Fruit fly (Drosophila melanogaster) S2 (cell line): ENCODE measurements around the gene CG7248.
A peak's percentile ranks its signal among the peaks of the same experiment; 100 is the strongest.

Experiments used
- CG8478 ChIP-seq: fragments of >200 bp; optimal IDR thresholded peaks from 2 replicates; lab custom pipeline; 2018
- CTCF ChIP-seq, 2 experiments: fragments of >200 bp; optimal IDR thresholded peaks; 2 replicates each; lab custom pipeline; 2018

Gene CG7248

dm6 chr3L:11966104-11966503, 12.2 kb downstream of the CG7248 start, which contains the start of gene prc:
Gene prc (minus strand): TSS chr3L:11966131.
- TF ChIP-seq CTCF (optimal IDR thresholded peaks at IDR 0.05; lab: Kevin White, UChicago): no peak
- TF ChIP-seq CG8478: no peak

DNA sequence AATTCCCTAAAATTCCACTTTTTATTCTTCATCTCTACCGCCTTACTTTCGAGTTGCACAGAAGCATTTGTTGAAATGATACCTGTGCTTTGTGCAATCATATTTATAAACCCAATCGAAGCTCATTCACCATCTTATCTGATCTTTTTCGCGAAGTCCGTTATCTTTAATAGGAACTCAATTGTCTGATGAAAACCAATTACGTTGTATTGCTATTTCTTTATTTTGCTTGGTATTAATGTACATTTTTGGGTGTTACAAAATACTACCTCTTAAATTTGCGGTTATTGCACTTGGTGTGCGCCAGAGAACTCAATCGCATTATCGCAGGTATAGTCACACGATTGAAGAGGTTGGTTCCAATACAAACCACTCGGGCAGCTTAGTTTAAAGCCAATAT, 19.0 kb downstream of the CG7248 start, which contains the start of gene Muc68E:
Gene Muc68E, minus strand, starts transcription at position 101 of the 400 bp plus-strand sequence.
- TF ChIP-seq CTCF (optimal IDR thresholded peaks at IDR 0.05; lab: Kevin White, UChicago) (no peak), CG8478 (no peak)

DNA sequence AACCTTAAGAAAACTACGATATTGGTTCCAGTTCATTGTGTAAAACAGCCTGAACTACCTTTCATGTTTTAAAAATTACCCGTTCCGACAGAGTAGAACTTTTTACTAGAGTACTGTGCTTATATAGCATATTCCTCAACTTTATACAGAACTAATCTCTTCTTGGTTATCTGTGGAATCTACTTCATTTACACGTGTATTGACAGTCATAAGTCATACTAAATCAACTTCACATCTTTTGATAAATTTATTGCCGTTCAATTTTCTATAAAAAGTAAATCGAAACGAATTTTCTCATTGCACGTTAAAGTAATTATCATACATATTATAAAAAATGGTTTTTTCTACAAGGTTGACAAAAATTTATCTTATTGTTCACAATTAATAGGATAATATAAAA, 19.8 kb downstream of the CG7248 start, which contains the start of gene CG42397:
Gene CG42397, minus strand, starts transcription at position 101 of the 400 bp plus-strand sequence.
- TF ChIP-seq CTCF (optimal IDR thresholded peaks at IDR 0.05; lab: Kevin White, UChicago): no peak
- TF ChIP-seq CG8478: no peak

DNA sequence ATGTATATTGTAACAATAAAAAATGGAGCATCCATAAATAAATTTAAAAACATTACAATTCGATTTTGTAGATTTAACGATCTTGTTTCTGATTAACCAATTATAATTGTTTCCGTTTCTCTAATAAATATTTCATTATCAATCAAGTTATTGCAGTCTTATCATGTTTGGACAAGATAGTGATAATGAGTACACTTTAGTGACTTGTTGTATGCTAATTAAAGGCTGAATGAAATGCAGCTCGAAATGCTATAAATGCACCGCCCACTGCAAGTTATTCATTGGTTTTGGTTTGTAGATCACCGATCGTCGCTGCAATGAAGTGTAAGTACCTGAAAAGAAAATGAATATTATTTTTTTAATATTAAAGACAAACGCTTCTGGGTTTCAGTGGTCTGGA, 20.7 kb downstream of the CG7248 start, which contains the start of gene CG14125:
Gene CG14125, plus strand, starts transcription at position 301 of the 400 bp plus-strand sequence.
- TF ChIP-seq CTCF (optimal IDR thresholded peaks at IDR 0.05; lab: Kevin White, UChicago) (no peak), CG8478 (no peak)

DNA sequence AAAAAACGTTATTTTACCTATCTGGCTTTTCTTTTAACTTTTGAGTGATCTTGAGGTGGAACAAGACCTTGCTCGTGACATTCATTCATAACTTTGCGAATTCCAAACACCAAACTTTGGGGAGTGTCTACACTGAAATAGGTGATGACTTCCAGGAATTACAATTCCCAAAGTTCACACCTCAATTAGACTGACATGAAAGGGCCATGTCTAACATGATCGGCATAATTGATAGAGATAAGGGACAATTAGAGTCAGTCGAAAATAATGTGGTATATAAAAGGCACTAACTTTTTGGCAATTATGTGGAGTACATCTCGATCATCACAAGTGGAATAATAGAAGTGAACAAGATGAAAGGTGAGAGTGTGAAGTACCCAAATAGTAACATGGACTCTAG, 21.9 kb downstream of the CG7248 start, which contains the start of gene CG43896:
Gene CG43896, plus strand, starts transcription at position 301 of the 400 bp plus-strand sequence.
- TF ChIP-seq CTCF (optimal IDR thresholded peaks at IDR 0.05; lab: Kevin White, UChicago) (no peak), CG8478 (no peak)

DNA sequence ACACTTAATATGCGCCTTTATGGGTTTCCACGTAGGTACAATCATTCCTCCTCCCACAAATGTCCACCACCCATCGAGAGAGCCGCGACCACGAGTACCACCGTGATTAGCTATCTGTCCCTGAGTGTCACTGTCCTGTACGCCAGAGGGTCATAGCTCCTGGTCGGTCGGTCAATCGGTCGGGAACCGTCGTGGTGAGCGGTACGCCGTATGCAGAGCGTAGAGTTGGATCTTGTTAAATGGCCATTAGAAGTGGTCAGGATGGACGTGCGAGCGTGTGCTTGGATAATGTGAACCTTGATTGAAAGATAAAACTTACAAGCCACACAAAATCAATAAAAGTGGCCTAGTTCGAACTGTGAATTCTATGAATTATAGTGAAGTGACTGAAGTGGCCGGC, 30.7 kb downstream of the CG7248 start, which contains the start of gene CG6938:
Gene CG6938, plus strand, starts transcription at position 301 of the 400 bp plus-strand sequence.
- TF ChIP-seq CG8478 (no peak), CTCF (optimal IDR thresholded peaks at IDR 0.05; lab: Kevin White, UChicago) (no peak)

DNA sequence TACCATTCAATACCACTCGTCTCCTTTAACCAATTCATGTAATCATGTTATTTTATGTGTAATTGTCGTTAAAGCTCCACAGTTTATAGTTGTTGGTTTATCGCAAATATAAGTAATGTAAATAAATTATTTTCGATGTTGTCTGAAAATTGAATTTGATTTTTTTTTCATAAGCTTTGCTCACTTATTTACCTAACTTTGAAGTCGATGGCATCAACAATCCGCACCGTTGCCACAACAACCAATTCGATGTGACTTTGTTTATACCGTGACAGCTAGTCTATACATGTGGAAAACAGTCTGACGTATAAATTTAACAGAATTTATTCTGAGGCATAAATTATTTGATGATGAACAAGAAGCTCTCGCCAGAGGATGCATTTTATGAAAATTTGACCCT, 36.6 kb downstream of the CG7248 start, which contains the start of gene CG6931:
Gene CG6931, plus strand, starts transcription at position 301 of the 400 bp plus-strand sequence.
- TF ChIP-seq CTCF (optimal IDR thresholded peaks at IDR 0.05; lab: Kevin White, UChicago): no peak
- no peak for TF ChIP-seq CG8478

dm6 chr3L:11992960-11993359, 39.1 kb downstream of the CG7248 start, which contains the start of gene viaf:
Gene viaf (minus strand): TSS chr3L:11993179.
- TF ChIP-seq CG8478 (no peak), CTCF (optimal IDR thresholded peaks at IDR 0.05; lab: Kevin White, UChicago) (peak in 1 of 2 experiments; percentile 14)

DNA sequence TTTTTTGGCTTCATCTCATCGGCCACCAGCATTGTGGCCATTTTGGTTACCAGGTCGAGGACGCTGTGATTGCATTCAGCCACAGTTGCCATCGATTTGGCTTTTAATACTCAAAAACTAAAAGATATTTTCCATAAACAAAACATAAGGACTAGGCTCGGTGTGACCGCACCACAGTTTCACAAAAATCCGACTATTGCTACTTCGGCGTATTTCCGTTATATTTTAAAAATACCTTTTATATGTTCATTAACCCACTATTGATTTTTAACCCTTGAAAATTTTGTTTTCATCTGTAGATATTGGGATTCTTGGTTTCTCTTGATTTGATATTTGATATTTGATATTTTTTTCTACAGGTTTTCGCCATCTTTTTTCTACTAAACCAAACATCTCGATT, 44.1 kb downstream of the CG7248 start, which contains the start of gene Grip163:
Gene Grip163, minus strand, starts transcription at position 180 of the 400 bp plus-strand sequence.
- no peak for TF ChIP-seq CG8478
- TF ChIP-seq CTCF (optimal IDR thresholded peaks at IDR 0.05; lab: Kevin White, UChicago): no peak

DNA sequence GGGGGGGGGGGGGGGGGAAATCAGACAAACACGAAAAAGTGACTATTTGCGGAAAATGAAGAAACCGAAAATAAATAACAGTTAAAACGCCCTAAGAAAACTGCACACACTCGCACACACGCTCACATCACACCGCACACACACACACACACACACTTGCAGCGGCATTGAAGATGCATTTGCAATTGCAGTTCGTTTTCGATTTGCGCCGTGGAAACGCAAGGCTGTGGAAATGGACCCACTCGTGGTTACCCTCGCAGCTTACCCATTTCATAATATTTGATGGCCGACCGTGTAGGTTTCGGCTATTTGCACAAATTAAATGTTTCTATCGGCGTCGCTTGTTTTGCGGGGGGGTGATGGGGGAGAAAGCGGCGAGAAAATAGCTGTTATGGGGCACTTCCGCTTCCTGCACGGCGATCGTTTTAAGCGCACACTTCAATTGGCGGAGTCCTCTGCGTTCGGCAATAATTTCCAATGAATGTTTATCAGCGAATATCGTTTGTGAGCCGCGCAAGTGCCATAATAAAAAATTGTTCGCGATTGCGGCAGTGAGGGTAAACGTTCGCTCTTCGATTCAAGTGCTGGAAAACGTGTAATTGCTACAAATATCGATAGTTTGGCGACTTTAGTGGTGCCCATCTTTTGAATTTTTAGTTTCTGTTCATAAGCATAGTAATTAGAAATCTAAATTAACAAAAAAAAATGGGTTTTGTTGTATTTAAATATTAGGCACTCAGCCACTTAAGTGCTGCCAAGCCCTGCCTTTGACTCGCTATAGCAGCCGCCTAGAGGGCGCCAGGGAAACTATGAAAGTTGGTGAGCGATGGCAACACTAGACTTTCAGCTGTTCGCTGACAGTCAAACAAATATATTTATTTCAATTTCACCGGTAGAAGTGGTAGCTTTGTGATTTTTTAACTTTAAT, 48.7 kb downstream of the CG7248 start, which contains the start of the genes Pop2 and CG6928:
Gene Pop2, minus strand, starts transcription at position 595 of the 928 bp plus-strand sequence.
Gene CG6928, plus strand, starts transcription at position 835 of the 928 bp plus-strand sequence.
- TF ChIP-seq CG8478 (no peak), CTCF (optimal IDR thresholded peaks at IDR 0.05; lab: Kevin White, UChicago) (peak; percentile 86 to 89)

dm6 chr3L:12003457-12003856, 49.6 kb downstream of the CG7248 start:
- TF ChIP-seq CTCF (optimal IDR thresholded peaks at IDR 0.05; lab: Kevin White, UChicago) (no peak), CG8478 (no peak)

- no peak for TF ChIP-seq CG8478
- TF ChIP-seq CTCF (optimal IDR thresholded peaks at IDR 0.05; lab: Kevin White, UChicago): no peak
Observed at dm6 chr3L:12004136-12004535, 50.3 kb downstream of the CG7248 start.
